Worm (Caenorhabditis elegans): Measurements from ENCODE around the gene ckr-2.

DNA sequence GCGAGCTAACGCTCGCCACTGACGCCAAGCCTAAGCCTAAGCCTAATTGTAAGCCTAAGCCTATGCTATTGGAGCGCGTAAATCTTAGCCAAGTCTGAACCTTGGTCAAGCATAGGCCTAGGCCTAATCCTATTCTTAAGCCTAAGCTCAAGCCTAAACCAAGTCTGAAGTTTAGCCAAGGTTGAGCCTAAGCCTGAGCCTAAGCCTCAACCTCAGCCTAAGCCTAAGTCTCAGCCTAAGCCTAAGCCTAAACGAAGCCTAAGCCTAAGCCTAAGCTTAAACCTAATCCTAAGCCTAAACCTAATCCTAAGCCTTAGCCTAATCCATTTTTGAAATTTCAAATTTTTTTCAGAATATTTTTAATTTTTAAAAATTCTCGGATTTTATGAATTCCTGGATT is 38.7 kb upstream of the ckr-2 start:
- TF ChIP-seq klf-2 (GFP tag; conservative IDR thresholded peaks at IDR 0.05) (no peak), flt-1 (GFP tag; IDR thresholded peaks at IDR 0.05) (no peak), cog-1 (tag; optimal IDR thresholded peaks at IDR 0.05) (no peak)
